Fruit fly (Drosophila melanogaster) whole organism, adult: ENCODE measurements around the gene Pp1-87B.

ENCODE experiments used
- CG12768 ChIP-seq: fragments of 200-800 bp; sonication (Bioruptor generic); optimal IDR thresholded peaks from 2 replicates; lab custom pipeline; 2017; ENCODE audit warnings: missing biosample characterization, missing genetic modification characterization, mild to moderate bottlenecking, moderate library complexity, missing genetic modification reagents
- CG7101 ChIP-seq: fragments of 200-800 bp; sonication (Bioruptor generic); optimal IDR thresholded peaks from 2 replicates; lab custom pipeline; 2018; ENCODE audit warnings: missing biosample characterization, mild to moderate bottlenecking, missing genetic modification characterization, moderate library complexity
- bab1 ChIP-seq: fragments of 200-800 bp; sonication (Bioruptor generic); optimal IDR thresholded peaks from 3 replicates; lab custom pipeline; 2019; ENCODE audit warnings: missing biosample characterization, mild to moderate bottlenecking, missing genetic modification characterization, moderate library complexity
- cic ChIP-seq: fragments of 200-800 bp; sonication (Bioruptor generic); optimal IDR thresholded peaks from 2 replicates; lab custom pipeline; 2017; ENCODE audit warnings: missing biosample characterization, mild to moderate bottlenecking, missing genetic modification characterization, moderate library complexity
- kay ChIP-seq: fragments of 200-800 bp; sonication (Bioruptor generic); peaks from one replicate; lab custom pipeline; 2016; ENCODE audit warnings: missing biosample characterization, missing genetic modification characterization, borderline replicate concordance
- ovo ChIP-seq: fragments of 200-800 bp; sonication (Bioruptor generic); optimal IDR thresholded peaks from 2 replicates; lab custom pipeline; 2016; ENCODE audit warnings: missing biosample characterization, missing genetic modification characterization
- toe ChIP-seq: fragments of 200-800 bp; sonication (Bioruptor generic); optimal IDR thresholded peaks from 2 replicates; lab custom pipeline; 2016; ENCODE audit warnings: missing biosample characterization, missing genetic modification characterization

dm6 chr3R:12456370-12456940 is 30.7 kb upstream of the Pp1-87B start, which contains the start of gene trus:
- TF ChIP-seq cic (GFP tag; lab: Kevin White, UChicago) (no peak), ovo (GFP tag; lab: Kevin White, UChicago) (no peak), toe (GFP tag; lab: Kevin White, UChicago) (no peak), kay (GFP tag; lab: Kevin White, UChicago) (no peak), CG7101 (peak; percentile 10), bab1 (GFP tag; lab: Kevin White, UChicago) (peak; percentile 64), CG12768 (GFP tag; lab: Kevin White, UChicago) (no peak)
